Worm (Caenorhabditis elegans) whole organism, L4 larva: ENCODE measurements around the gene srh-137.

ENCODE experiments used
- D1046.2 ChIP-seq: fragments of 200-800 bp; sonication (Bioruptor generic); IDR thresholded peaks from 2 replicates; pipeline ENCODE4 v1.3.6; 2022; ENCODE audit warnings: missing genetic modification characterization, missing compliant biosample characterization
- F10B5.3 ChIP-seq: sonication (generic microtip); optimal IDR thresholded peaks from 2 replicates; lab custom pipeline; 2016; ENCODE audit warnings: mild to moderate bottlenecking, missing genetic modification characterization, missing compliant biosample characterization
- F49E8.2 ChIP-seq: sonication (generic microtip); optimal IDR thresholded peaks from 2 replicates; lab custom pipeline; 2016; ENCODE audit warnings: missing compliant biosample characterization, mild to moderate bottlenecking, missing genetic modification characterization, borderline replicate concordance
- R02D3.7 ChIP-seq: fragments of 150-350 bp; sonication (generic microtip); optimal IDR thresholded peaks from 3 replicates; lab custom pipeline; 2014; ENCODE audit warnings: missing biosample characterization, missing genetic modification characterization
- Y105C5A.15 ChIP-seq: fragments of 200-800 bp; sonication (Bioruptor generic); IDR thresholded peaks from 2 replicates; pipeline ENCODE4 v1.3.6; 2022; ENCODE audit warnings: missing genetic modification characterization, missing compliant biosample characterization
- Y48G9A.11 ChIP-seq: fragments of 200-800 bp; sonication (Bioruptor generic); IDR thresholded peaks from 2 replicates; pipeline ENCODE4 v1.3.6; 2022; ENCODE audit warnings: missing genetic modification reagents, missing genetic modification characterization, missing compliant biosample characterization
- Y5F2A.4 ChIP-seq: fragments of 200-800 bp; sonication (Bioruptor generic); optimal IDR thresholded peaks from 2 replicates; lab custom pipeline; 2018; ENCODE audit warnings: mild to moderate bottlenecking, missing genetic modification characterization, missing compliant biosample characterization
- ZK546.5 ChIP-seq, 2 experiments: sonication (generic microtip); optimal IDR thresholded peaks; 2 replicates each; lab custom pipeline; 2017; ENCODE audit warnings: missing biosample characterization in 2 of 2, missing genetic modification characterization in 2 of 2
- aha-1 ChIP-seq: fragments of 150-350 bp; peaks from one replicate; lab custom pipeline; 2014; ENCODE audit warnings: missing biosample characterization, missing genetic modification characterization
- attf-4 ChIP-seq: sonication (generic microtip); optimal IDR thresholded peaks from 3 replicates; lab custom pipeline; 2017; ENCODE audit warnings: missing biosample characterization, missing genetic modification characterization
- ceh-32 ChIP-seq: sonication (generic microtip); optimal IDR thresholded peaks from 2 replicates; lab custom pipeline; 2016; ENCODE audit warnings: mild to moderate bottlenecking, missing genetic modification characterization, missing compliant biosample characterization; ENCODE audit not compliant: poor library complexity
- ceh-44 ChIP-seq: fragments of 200-800 bp; sonication (Bioruptor generic); IDR thresholded peaks from 2 replicates; pipeline ENCODE4 v1.3.6; 2022; ENCODE audit warnings: missing genetic modification reagents, missing genetic modification characterization, missing compliant biosample characterization
- ceh-82 ChIP-seq: sonication (generic microtip); optimal IDR thresholded peaks from 2 replicates; lab custom pipeline; 2017; ENCODE audit warnings: missing biosample characterization, missing genetic modification characterization
- ces-1 ChIP-seq: fragments of 150-350 bp; sonication (generic microtip); optimal IDR thresholded peaks from 4 replicates; lab custom pipeline; 2014; ENCODE audit warnings: missing biosample characterization, missing genetic modification reagents, missing genetic modification characterization
- daf-19 ChIP-seq: fragments of 200-800 bp; sonication (Bioruptor generic); conservative IDR thresholded peaks from 2 replicates; pipeline ENCODE4 v1.3.6; 2022; ENCODE audit warnings: missing genetic modification characterization, missing compliant biosample characterization
- dmd-9 ChIP-seq: fragments of 200-800 bp; sonication (Bioruptor generic); IDR thresholded peaks from 2 replicates; pipeline ENCODE4 v1.3.6; 2022; ENCODE audit warnings: missing genetic modification reagents, missing genetic modification characterization, missing compliant biosample characterization
- dpl-1 ChIP-seq: fragments of 150-350 bp; optimal IDR thresholded peaks from 2 replicates; lab custom pipeline; 2014; ENCODE audit warnings: missing biosample characterization, missing genetic modification reagents, missing genetic modification characterization
- hmg-1.1 ChIP-seq: fragments of 200-800 bp; sonication (Bioruptor generic); IDR thresholded peaks from 2 replicates; pipeline ENCODE4 v1.3.6; 2022; ENCODE audit warnings: missing genetic modification reagents, missing genetic modification characterization, missing compliant biosample characterization
- lin-38 ChIP-seq: fragments of 200-800 bp; sonication (Bioruptor generic); IDR thresholded peaks from 2 replicates; pipeline ENCODE4 v1.3.6; 2022; ENCODE audit warnings: missing genetic modification reagents, missing genetic modification characterization, missing compliant biosample characterization
- mxl-2 ChIP-seq: fragments of 200-800 bp; sonication (Bioruptor generic); conservative IDR thresholded peaks from 2 replicates; pipeline ENCODE4 v1.3.6; 2022; ENCODE audit warnings: missing genetic modification reagents, missing genetic modification characterization, missing compliant biosample characterization
- nhr-102 ChIP-seq: sonication (generic microtip); optimal IDR thresholded peaks from 2 replicates; lab custom pipeline; 2016; ENCODE audit warnings: mild to moderate bottlenecking, missing genetic modification characterization, moderate library complexity, missing compliant biosample characterization
- nhr-42 ChIP-seq: fragments of 200-800 bp; sonication (Bioruptor generic); IDR thresholded peaks from 2 replicates; pipeline ENCODE4 v1.3.6; 2022; ENCODE audit warnings: missing genetic modification characterization, missing compliant biosample characterization
- nhr-6 ChIP-seq: fragments of 150-350 bp; optimal IDR thresholded peaks from 2 replicates; lab custom pipeline; 2014; ENCODE audit warnings: missing biosample characterization, missing genetic modification characterization
- pqm-1 ChIP-seq: sonication (generic microtip); optimal IDR thresholded peaks from 2 replicates; lab custom pipeline; 2017; ENCODE audit warnings: missing biosample characterization, missing genetic modification characterization
- sdz-12 ChIP-seq: fragments of 200-800 bp; sonication (Bioruptor generic); optimal IDR thresholded peaks from 2 replicates; lab custom pipeline; 2018; ENCODE audit warnings: mild to moderate bottlenecking, missing genetic modification characterization, missing compliant biosample characterization
- set-16 ChIP-seq: fragments of 200-800 bp; sonication (Bioruptor generic); IDR thresholded peaks from 2 replicates; pipeline ENCODE4 v1.3.6; 2022; ENCODE audit warnings: missing genetic modification reagents, missing genetic modification characterization, missing compliant biosample characterization
- tra-1 ChIP-seq: fragments of 200-800 bp; sonication (Bioruptor generic); IDR thresholded peaks from 2 replicates; pipeline ENCODE4 v1.3.6; 2022; ENCODE audit warnings: missing genetic modification reagents, missing genetic modification characterization, missing compliant biosample characterization
- unc-62 ChIP-seq, 3 experiments: fragments of 150-350 bp in 1 of 3; sonication (generic microtip); optimal IDR thresholded peaks in 2 of 3; peaks in 1 of 3; 1 replicate in 1 of 3; 2 replicates in 2 of 3; lab custom pipeline; 2014 to 2017; ENCODE audit warnings: missing biosample characterization in 3 of 3, missing genetic modification characterization in 3 of 3, missing genetic modification reagents in 3 of 3, missing genotype in 1 of 3
- ztf-11 ChIP-seq: fragments of 150-350 bp; optimal IDR thresholded peaks from 2 replicates; lab custom pipeline; 2014; ENCODE audit warnings: missing biosample characterization, missing genetic modification characterization

The srh-137 gene

ce11 chrV:16752089-16753030 lies 35.9 kb upstream of the srh-137 start (continued):
- TF ChIP-seq attf-4 (tag; lab: Kevin White, UChicago) = no peak

ce11 chrV:16749473-16749872 lies 33.0 kb upstream of the srh-137 start:
- TF ChIP-seq ces-1 (GFP tag; lab: Kevin White, UChicago) (peak; percentile 9), ZK546.5 (tag; optimal IDR thresholded peaks at IDR 0.05; lab: Kevin White, UChicago) (no peak), Y105C5A.15 (GFP tag; lab: Robert Waterston, UW) (no peak), aha-1 (tag; lab: Kevin White, UChicago) (no peak)

- TF ChIP-seq ceh-82 (tag; lab: Kevin White, UChicago) = no peak
- peak in 1 of 2 experiments; percentile 64 for TF ChIP-seq unc-62 (GFP tag; optimal IDR thresholded peaks at IDR 0.05 in 1 of 2; lab: Kevin White, UChicago)
- TF ChIP-seq unc-62 (tag; optimal IDR thresholded peaks at IDR 0.05; lab: Kevin White, UChicago) = no peak
- no peak for TF ChIP-seq Y5F2A.4
- TF ChIP-seq F10B5.3 (tag; lab: Kevin White, UChicago) = no peak
- TF ChIP-seq R02D3.7 (tag; lab: Kevin White, UChicago) = no peak
- TF ChIP-seq pqm-1 = no peak
- TF ChIP-seq aha-1 (tag; lab: Kevin White, UChicago) = peak; percentile 20
- TF ChIP-seq F49E8.2 (tag; lab: Kevin White, UChicago) = peak; percentile 46
- TF ChIP-seq nhr-6 (tag; lab: Kevin White, UChicago) = no peak
- TF ChIP-seq Y48G9A.11 (GFP tag; lab: Robert Waterston, UW) = no peak
- no peak for TF ChIP-seq dmd-9 (GFP tag; lab: Robert Waterston, UW)
These were observed 30.7 kb upstream of the srh-137 start, which contains the start of gene dkf-2 for ce11 chrV:16747031-16747672. dkf-2 (plus strand) TSS chrV:16747622.

- TF ChIP-seq ceh-44 (no peak), lin-38 (peak; percentile 84), tra-1 (no peak), ztf-11 (tag; lab: Kevin White, UChicago) (no peak), aha-1 (tag; lab: Kevin White, UChicago) (peak; percentile 9)
These were observed 29.9 kb upstream of the srh-137 start, which contains the start of gene gyg-2 for ce11 chrV:16746231-16746990. gyg-2 (minus strand) TSS chrV:16746258.

- TF ChIP-seq mxl-2 = no peak
- TF ChIP-seq ceh-32 (tag; lab: Kevin White, UChicago) = no peak
- no peak for TF ChIP-seq sdz-12 (GFP tag; lab: Kevin White, UChicago)
- TF ChIP-seq hmg-1.1 (GFP tag; lab: Robert Waterston, UW) = no peak
- no peak for TF ChIP-seq dpl-1 (GFP tag; lab: Kevin White, UChicago)
- no peak for TF ChIP-seq D1046.2 (GFP tag; lab: Robert Waterston, UW)
- no peak for TF ChIP-seq attf-4 (tag; lab: Kevin White, UChicago)
- no peak for TF ChIP-seq nhr-102 (tag; lab: Kevin White, UChicago)
- no peak for TF ChIP-seq daf-19 (GFP tag; lab: Robert Waterston, UW)
- TF ChIP-seq aha-1 (tag; lab: Kevin White, UChicago) = peak; percentile 85
- no peak for TF ChIP-seq nhr-42 (GFP tag; lab: Robert Waterston, UW)
- TF ChIP-seq set-16 (GFP tag; lab: Robert Waterston, UW) = peak; percentile 75
- TF ChIP-seq, all 104 proteins: peak for 2
These were observed 28.7 kb upstream of the srh-137 start for ce11 chrV:16745214-16745613.
